Worm (Caenorhabditis elegans): ENCODE data around the gene C48D1.5.

Gene C48D1.5

ce11 chrIV:13243375-13243774 lies 21.6 kb downstream of the C48D1.5 start, which contains the start of gene JC8.4:
JC8.4 (plus strand) TSS chrIV:13243675.
- TF ChIP-seq lin-11 (tag; optimal IDR thresholded peaks at IDR 0.05) (no peak), C08G9.2 (tag; optimal IDR thresholded peaks at IDR 0.05) (no peak), fkh-10 (GFP tag; optimal IDR thresholded peaks at IDR 0.05) (no peak), K09A11.1 (tag; optimal IDR thresholded peaks at IDR 0.05; ENCODE audit: insufficient read depth) (no peak), ahr-1 (tag; optimal IDR thresholded peaks at IDR 0.05) (no peak), ceh-2 (tag; optimal IDR thresholded peaks at IDR 0.05) (no peak), ceh-34 (tag; optimal IDR thresholded peaks at IDR 0.05) (no peak), hlh-6 (tag; optimal IDR thresholded peaks at IDR 0.05) (no peak), ets-4 (tag; optimal IDR thresholded peaks at IDR 0.05) (no peak), dve-1 (tag; optimal IDR thresholded peaks at IDR 0.05) (no peak), unc-55 (GFP tag; optimal IDR thresholded peaks at IDR 0.05) (no peak), ceh-19 (GFP tag; optimal IDR thresholded peaks at IDR 0.05) (no peak)

- TF ChIP-seq C08G9.2 (tag; optimal IDR thresholded peaks at IDR 0.05) (no peak), ceh-30 (tag; optimal IDR thresholded peaks at IDR 0.05) (no peak), hlh-6 (tag; optimal IDR thresholded peaks at IDR 0.05) (no peak), mec-3 (tag; optimal IDR thresholded peaks at IDR 0.05; ENCODE audit: borderline replicate concordance) (no peak)
Measured at ce11 chrIV:13244024-13244423, 22.3 kb downstream of the C48D1.5 start, which contains the start of gene cox-11. cox-11 (plus strand) TSS chrIV:13244324.

- no peak for TF ChIP-seq ceh-18 (tag; optimal IDR thresholded peaks at IDR 0.05)
- TF ChIP-seq lim-6 (tag; optimal IDR thresholded peaks at IDR 0.05), result no peak
- no peak for TF ChIP-seq ceh-14 (tag; optimal IDR thresholded peaks at IDR 0.05)
- no peak for TF ChIP-seq pax-1 (tag; optimal IDR thresholded peaks at IDR 0.05)
- TF ChIP-seq ceh-19 (GFP tag; optimal IDR thresholded peaks at IDR 0.05), result no peak
- TF ChIP-seq unc-55 (GFP tag; optimal IDR thresholded peaks at IDR 0.05), result no peak
- TF ChIP-seq dmd-4 (tag; optimal IDR thresholded peaks at IDR 0.05; ENCODE audit: borderline replicate concordance), result no peak
- TF ChIP-seq hlh-13 (GFP tag; optimal IDR thresholded peaks at IDR 0.05), result no peak
- no peak for TF ChIP-seq ceh-34 (tag; optimal IDR thresholded peaks at IDR 0.05)
- no peak for TF ChIP-seq ets-4 (tag; optimal IDR thresholded peaks at IDR 0.05)
- no peak for TF ChIP-seq sox-4 (tag; optimal IDR thresholded peaks at IDR 0.05)
- TF ChIP-seq pha-4 (tag; optimal IDR thresholded peaks at IDR 0.05), result no peak
- TF ChIP-seq nhr-11 (tag; optimal IDR thresholded peaks at IDR 0.05), result no peak
- TF ChIP-seq ceh-45 (GFP tag; IDR thresholded peaks at IDR 0.05), result no peak
- TF ChIP-seq ceh-31 (tag; optimal IDR thresholded peaks at IDR 0.05), result no peak
Measured at ce11 chrIV:13246961-13247360, 25.2 kb downstream of the C48D1.5 start, which contains the start of gene JC8.7. JC8.7 (plus strand) TSS chrIV:13247261.

ce11 chrIV:13247780-13248179 lies 26.0 kb downstream of the C48D1.5 start:
- TF ChIP-seq ceh-9 (tag; optimal IDR thresholded peaks at IDR 0.05) (no peak), gmeb-2 (tag; optimal IDR thresholded peaks at IDR 0.05) (no peak), ama-1 (optimal IDR thresholded peaks at IDR 0.05) (no peak), ref-2 (tag; optimal IDR thresholded peaks at IDR 0.05) (no peak), pha-2 (tag; optimal IDR thresholded peaks at IDR 0.05) (no peak), che-1 (tag; optimal IDR thresholded peaks at IDR 0.05) (no peak), pha-4 (tag; optimal IDR thresholded peaks at IDR 0.05) (no peak), nhr-11 (tag; optimal IDR thresholded peaks at IDR 0.05) (no peak), ceh-19 (GFP tag; optimal IDR thresholded peaks at IDR 0.05) (no peak), fkh-10 (GFP tag; optimal IDR thresholded peaks at IDR 0.05) (no peak), ceh-30 (tag; optimal IDR thresholded peaks at IDR 0.05) (no peak), T23F11.4 (GFP tag; optimal IDR thresholded peaks at IDR 0.05) (no peak), sox-2 (GFP tag; IDR thresholded peaks at IDR 0.05) (no peak)

- TF ChIP-seq ceh-45 (GFP tag; IDR thresholded peaks at IDR 0.05), result no peak
- TF ChIP-seq hlh-13 (GFP tag; optimal IDR thresholded peaks at IDR 0.05), result no peak
- TF ChIP-seq zip-5 (tag; optimal IDR thresholded peaks at IDR 0.05), result no peak
- no peak for TF ChIP-seq ahr-1 (tag; optimal IDR thresholded peaks at IDR 0.05)
- TF ChIP-seq ceh-34 (tag; optimal IDR thresholded peaks at IDR 0.05), result no peak
- TF ChIP-seq syd-9 (tag; optimal IDR thresholded peaks at IDR 0.05), result no peak
- no peak for TF ChIP-seq fkh-10 (GFP tag; optimal IDR thresholded peaks at IDR 0.05)
- no peak for TF ChIP-seq unc-55 (GFP tag; optimal IDR thresholded peaks at IDR 0.05)
- TF ChIP-seq pros-1 (tag; optimal IDR thresholded peaks at IDR 0.05), result no peak
- TF ChIP-seq hlh-6 (tag; optimal IDR thresholded peaks at IDR 0.05), result no peak
- no peak for TF ChIP-seq lim-6 (tag; optimal IDR thresholded peaks at IDR 0.05)
- TF ChIP-seq fax-1 (tag; optimal IDR thresholded peaks at IDR 0.05), result no peak
- no peak for TF ChIP-seq hlh-15 (tag; optimal IDR thresholded peaks at IDR 0.05)
- TF ChIP-seq ceh-2 (tag; optimal IDR thresholded peaks at IDR 0.05), result no peak
- no peak for TF ChIP-seq madf-2 (tag; optimal IDR thresholded peaks at IDR 0.05)
- no peak for TF ChIP-seq dve-1 (tag; optimal IDR thresholded peaks at IDR 0.05)
- no peak for TF ChIP-seq rnt-1 (tag; optimal IDR thresholded peaks at IDR 0.05)
- no peak for TF ChIP-seq C38D4.7 (GFP tag; optimal IDR thresholded peaks at IDR 0.05)
- TF ChIP-seq nhr-11 (tag; optimal IDR thresholded peaks at IDR 0.05), result no peak
Measured at ce11 chrIV:13250243-13250642, 28.5 kb downstream of the C48D1.5 start.
